Worm (Caenorhabditis elegans) whole organism, late embryonic: ENCODE measurements around the gene C56E6.2.

Source experiments
- C08G9.2 ChIP-seq: sonication (generic microtip); optimal IDR thresholded peaks from 2 replicates; lab custom pipeline; 2016; ENCODE audit warnings: mild to moderate bottlenecking, missing genetic modification characterization, moderate library complexity, missing compliant biosample characterization
- Y22D7AL.16 ChIP-seq: sonication (generic microtip); optimal IDR thresholded peaks from 2 replicates; lab custom pipeline; 2016; ENCODE audit warnings: missing genetic modification characterization, missing compliant biosample characterization
- ahr-1 ChIP-seq: sonication (generic microtip); optimal IDR thresholded peaks from 2 replicates; lab custom pipeline; 2016; ENCODE audit warnings: missing genetic modification characterization, missing compliant biosample characterization
- ama-1 ChIP-seq: fragments of 150-350 bp; optimal IDR thresholded peaks from 2 replicates; lab custom pipeline; 2014
- ceh-14 ChIP-seq: sonication (generic microtip); optimal IDR thresholded peaks from 2 replicates; lab custom pipeline; 2016; ENCODE audit warnings: missing genotype, missing genetic modification characterization, missing compliant biosample characterization
- ceh-2 ChIP-seq: sonication (generic microtip); optimal IDR thresholded peaks from 2 replicates; lab custom pipeline; 2016; ENCODE audit warnings: missing genotype, missing genetic modification characterization, missing compliant biosample characterization
- ceh-22 ChIP-seq: sonication (generic microtip); optimal IDR thresholded peaks from 2 replicates; lab custom pipeline; 2017; ENCODE audit warnings: missing biosample characterization, missing genetic modification characterization
- ceh-24 ChIP-seq: sonication (generic microtip); optimal IDR thresholded peaks from 2 replicates; lab custom pipeline; 2016; ENCODE audit warnings: mild to moderate bottlenecking, missing genetic modification characterization, missing compliant biosample characterization
- ceh-30 ChIP-seq: fragments of 150-350 bp; optimal IDR thresholded peaks from 2 replicates; lab custom pipeline; 2014; ENCODE audit warnings: missing biosample characterization, missing genetic modification characterization
- ceh-34 ChIP-seq: sonication (generic microtip); optimal IDR thresholded peaks from 2 replicates; lab custom pipeline; 2016; ENCODE audit warnings: mild to moderate bottlenecking, missing genetic modification characterization, missing compliant biosample characterization
- ceh-45 ChIP-seq: fragments of 200-800 bp; sonication (Bioruptor generic); IDR thresholded peaks from 2 replicates; pipeline ENCODE4 v1.3.6; 2022; ENCODE audit warnings: missing genetic modification reagents, missing genetic modification characterization, missing compliant biosample characterization
- ceh-9 ChIP-seq: sonication (generic microtip); optimal IDR thresholded peaks from 2 replicates; lab custom pipeline; 2016; ENCODE audit warnings: mild to moderate bottlenecking, missing genetic modification characterization, inconsistent platforms, missing compliant biosample characterization
- dmd-4 ChIP-seq: sonication (generic microtip); optimal IDR thresholded peaks from 2 replicates; lab custom pipeline; 2016; ENCODE audit warnings: borderline replicate concordance, missing genetic modification characterization, missing compliant biosample characterization
- dve-1 ChIP-seq: sonication (generic microtip); optimal IDR thresholded peaks from 2 replicates; lab custom pipeline; 2017; ENCODE audit warnings: antibody characterized with exemption, mild to moderate bottlenecking, missing genetic modification characterization, missing compliant biosample characterization
- elt-2 ChIP-seq: sonication (generic microtip); optimal IDR thresholded peaks from 2 replicates; lab custom pipeline; 2016; ENCODE audit warnings: missing genetic modification reagents, missing genetic modification characterization, missing compliant biosample characterization
- elt-4 ChIP-seq: sonication (generic microtip); optimal IDR thresholded peaks from 2 replicates; lab custom pipeline; 2016; ENCODE audit warnings: missing genetic modification characterization, missing compliant biosample characterization
- ets-4 ChIP-seq: sonication (generic microtip); optimal IDR thresholded peaks from 2 replicates; lab custom pipeline; 2016; ENCODE audit warnings: missing genetic modification characterization, missing compliant biosample characterization
- eyg-1 ChIP-seq: sonication (generic microtip); optimal IDR thresholded peaks from 2 replicates; lab custom pipeline; 2016; ENCODE audit warnings: missing genotype, missing genetic modification characterization, missing compliant biosample characterization
- fkh-10 ChIP-seq: fragments of 150-350 bp; optimal IDR thresholded peaks from 2 replicates; lab custom pipeline; 2014; ENCODE audit warnings: missing biosample characterization, missing genetic modification reagents, missing genetic modification characterization
- hlh-15 ChIP-seq: sonication (generic microtip); optimal IDR thresholded peaks from 2 replicates; lab custom pipeline; 2016; ENCODE audit warnings: missing genetic modification characterization, missing compliant biosample characterization
- hlh-30 ChIP-seq: sonication (generic microtip); optimal IDR thresholded peaks from 2 replicates; lab custom pipeline; 2017; ENCODE audit warnings: antibody characterized with exemption, missing genetic modification characterization, missing compliant biosample characterization; ENCODE audit not compliant: insufficient read depth
- hlh-6 ChIP-seq: sonication (generic microtip); optimal IDR thresholded peaks from 2 replicates; lab custom pipeline; 2016; ENCODE audit warnings: missing genotype, missing genetic modification characterization, missing compliant biosample characterization
- nhr-232 ChIP-seq: sonication (generic microtip); optimal IDR thresholded peaks from 2 replicates; lab custom pipeline; 2016; ENCODE audit warnings: missing genetic modification characterization, missing compliant biosample characterization
- npax-4 ChIP-seq: sonication (generic microtip); optimal IDR thresholded peaks from 2 replicates; lab custom pipeline; 2016; ENCODE audit warnings: missing genetic modification characterization, missing compliant biosample characterization
- pat-9 ChIP-seq: fragments of 200-800 bp; sonication (Bioruptor generic); optimal IDR thresholded peaks from 2 replicates; lab custom pipeline; 2018; ENCODE audit warnings: mild to moderate bottlenecking, missing genetic modification characterization, moderate library complexity, missing compliant biosample characterization
- pax-1 ChIP-seq: fragments of 150-350 bp; optimal IDR thresholded peaks from 2 replicates; lab custom pipeline; 2014; ENCODE audit warnings: missing biosample characterization, missing genetic modification characterization
- pros-1 ChIP-seq: fragments of 150-350 bp; optimal IDR thresholded peaks from 2 replicates; lab custom pipeline; 2014; ENCODE audit warnings: missing biosample characterization, missing genetic modification reagents, missing genetic modification characterization
- rnt-1 ChIP-seq: sonication (generic microtip); optimal IDR thresholded peaks from 2 replicates; lab custom pipeline; 2016; ENCODE audit warnings: missing genetic modification characterization, missing compliant biosample characterization
- ttx-3 ChIP-seq: sonication (generic microtip); optimal IDR thresholded peaks from 2 replicates; lab custom pipeline; 2016; ENCODE audit warnings: missing genetic modification reagents, missing genetic modification characterization, missing compliant biosample characterization
- unc-3 ChIP-seq, 2 experiments: fragments of 200-800 bp in 1 of 2; sonication (Bioruptor generic) in 1 of 2; sonication (generic microtip) in 1 of 2; conservative IDR thresholded peaks in 1 of 2; optimal IDR thresholded peaks in 1 of 2; 2 replicates each; pipeline versions ENCODE4 v1.3.6 to Lab custom; 2016 to 2022; ENCODE audit warnings: missing compliant biosample characterization in 2 of 2, missing genetic modification characterization in 2 of 2, missing genetic modification reagents in 1 of 2
- unc-42 ChIP-seq: sonication (generic microtip); optimal IDR thresholded peaks from 2 replicates; lab custom pipeline; 2016; ENCODE audit warnings: missing genotype, missing genetic modification characterization, missing compliant biosample characterization
- unc-86 ChIP-seq: sonication (generic microtip); optimal IDR thresholded peaks from 2 replicates; lab custom pipeline; 2016; ENCODE audit warnings: missing genetic modification characterization, missing compliant biosample characterization
- ztf-16 ChIP-seq: sonication (generic microtip); optimal IDR thresholded peaks from 2 replicates; lab custom pipeline; 2017; ENCODE audit warnings: missing genetic modification characterization, missing compliant biosample characterization

The C56E6.2 gene

ce11 chrII:6496496-6496895, 28.2 kb upstream of the C56E6.2 start:
- TF ChIP-seq ceh-34 (tag; lab: Kevin White, UChicago) (no peak), ceh-30 (tag; lab: Kevin White, UChicago) (no peak), ttx-3 (tag; lab: Kevin White, UChicago) (no peak), fkh-10 (GFP tag; lab: Kevin White, UChicago) (no peak), ceh-14 (no peak), ceh-2 (no peak), pat-9 (no peak), unc-42 (no peak), hlh-6 (tag; lab: Kevin White, UChicago) (no peak), pax-1 (tag; lab: Kevin White, UChicago) (no peak), Y22D7AL.16 (no peak), rnt-1 (tag; lab: Kevin White, UChicago) (no peak), ceh-24 (tag; lab: Kevin White, UChicago) (no peak), ceh-22 (tag; lab: Kevin White, UChicago) (no peak), hlh-30 (tag; lab: Kevin White, UChicago) (no peak), dve-1 (no peak), nhr-232 (tag; lab: Kevin White, UChicago) (no peak)
- TF ChIP-seq, all 69 proteins: peak for 0

- TF ChIP-seq unc-42, result peak; percentile 24
- TF ChIP-seq pros-1 (tag; lab: Kevin White, UChicago), result no peak
Observed at ce11 chrII:6497137-6497536, 27.6 kb upstream of the C56E6.2 start.

- TF ChIP-seq dve-1 (no peak), unc-42 (peak; percentile 55)
Observed at ce11 chrII:6498609-6499008, 26.1 kb upstream of the C56E6.2 start.

ce11 chrII:6499067-6499466, 25.7 kb upstream of the C56E6.2 start, which contains the start of gene twk-49:
Gene twk-49 (minus strand): TSS chrII:6499167.
- TF ChIP-seq ama-1 (no peak), elt-2 (tag; lab: Kevin White, UChicago) (no peak), unc-86 (no peak), unc-42 (no peak), rnt-1 (tag; lab: Kevin White, UChicago) (no peak), ahr-1 (tag; lab: Kevin White, UChicago) (no peak), dmd-4 (tag; lab: Kevin White, UChicago) (no peak), ceh-9 (tag; lab: Kevin White, UChicago) (no peak), elt-4 (tag; lab: Kevin White, UChicago) (no peak), eyg-1 (tag; lab: Kevin White, UChicago) (no peak), npax-4 (tag; lab: Kevin White, UChicago) (no peak)

- TF ChIP-seq fkh-10 (GFP tag; lab: Kevin White, UChicago) (no peak), ahr-1 (tag; lab: Kevin White, UChicago) (no peak), unc-86 (no peak), ceh-14 (no peak), C08G9.2 (no peak), ztf-16 (tag; lab: Kevin White, UChicago) (no peak), hlh-30 (tag; lab: Kevin White, UChicago) (no peak), hlh-15 (tag; lab: Kevin White, UChicago) (no peak), ets-4 (tag; lab: Kevin White, UChicago) (no peak), ttx-3 (tag; lab: Kevin White, UChicago) (no peak), ceh-45 (GFP tag; lab: Robert Waterston, UW) (no peak), unc-3 (GFP tag; conservative IDR thresholded peaks at IDR 0.05; lab: Robert Waterston, UW) (no peak), unc-3 (tag; optimal IDR thresholded peaks at IDR 0.05; lab: Kevin White, UChicago) (no peak), eyg-1 (tag; lab: Kevin White, UChicago) (no peak)
Observed at ce11 chrII:6500161-6500560, 24.6 kb upstream of the C56E6.2 start, which contains the start of gene R05G9.5. Gene R05G9.5 (minus strand): TSS chrII:6500261.
